Fruit fly (Drosophila melanogaster): ENCODE data around the gene CG6843.

dm6 chr3L:18914100-18914683 lies 12.8 kb downstream of the CG6843 start, which contains the start of gene COX6AL2:
- TF ChIP-seq CG15336 (GFP tag; IDR thresholded peaks at IDR 0.05) (no peak), CG6276 (GFP tag; optimal IDR thresholded peaks at IDR 0.05) (no peak), Lpt (GFP tag; optimal IDR thresholded peaks at IDR 0.05) (no peak), lz (GFP tag; optimal IDR thresholded peaks at IDR 0.05) (no peak), dac (GFP tag; optimal IDR thresholded peaks at IDR 0.05) (no peak), CG9139 (GFP tag; optimal IDR thresholded peaks at IDR 0.05) (no peak), CG6854 (GFP tag; optimal IDR thresholded peaks at IDR 0.05) (no peak), Sox14 (GFP tag; optimal IDR thresholded peaks at IDR 0.05) (no peak), CG3032 (tag; optimal IDR thresholded peaks at IDR 0.05) (no peak)

All from whole organism, prepupa.